Worm (Caenorhabditis elegans) whole organism, L2 larva: ENCODE results near the gene F47B7.2.
A peak's percentile ranks its signal among the peaks of the same experiment; 100 is the strongest.

Source experiments
- C34F6.9 ChIP-seq: fragments of 150-350 bp; optimal IDR thresholded peaks from 2 replicates; lab custom pipeline; 2014; ENCODE audit warnings: missing biosample characterization, missing genetic modification characterization
- F13H6.1 ChIP-seq: sonication (generic microtip); optimal IDR thresholded peaks from 2 replicates; lab custom pipeline; 2016; ENCODE audit warnings: missing genetic modification characterization, missing compliant biosample characterization
- R02D3.7 ChIP-seq: fragments of 150-350 bp; optimal IDR thresholded peaks from 2 replicates; lab custom pipeline; 2014; ENCODE audit warnings: missing biosample characterization, missing genetic modification characterization
- Y55F3AM.14 ChIP-seq: fragments of 200-800 bp; sonication (Bioruptor generic); optimal IDR thresholded peaks from 2 replicates; lab custom pipeline; 2018; ENCODE audit warnings: mild to moderate bottlenecking, missing genetic modification characterization, missing compliant biosample characterization
- ZK546.5 ChIP-seq: sonication (generic microtip); optimal IDR thresholded peaks from 2 replicates; lab custom pipeline; 2017; ENCODE audit warnings: missing biosample characterization, missing genetic modification characterization
- alr-1 ChIP-seq: fragments of 150-350 bp; optimal IDR thresholded peaks from 2 replicates; lab custom pipeline; 2014; ENCODE audit warnings: missing biosample characterization, missing genetic modification characterization
- aly-2 ChIP-seq: fragments of 150-350 bp; optimal IDR thresholded peaks from 2 replicates; lab custom pipeline; 2014; ENCODE audit warnings: missing biosample characterization, missing genetic modification characterization
- ama-1 ChIP-seq: fragments of 150-350 bp; optimal IDR thresholded peaks from 2 replicates; lab custom pipeline; 2018; ENCODE audit warnings: inconsistent platforms
- blmp-1 ChIP-seq: sonication (generic microtip); optimal IDR thresholded peaks from 2 replicates; lab custom pipeline; 2017; ENCODE audit warnings: missing genetic modification characterization, mild to moderate bottlenecking, missing compliant biosample characterization, antibody characterized with exemption, moderate library complexity; ENCODE audit not compliant: insufficient read depth
- ceh-16 ChIP-seq: fragments of 150-350 bp; optimal IDR thresholded peaks from 2 replicates; lab custom pipeline; 2014; ENCODE audit warnings: missing biosample characterization, missing genetic modification characterization
- ceh-82 ChIP-seq: fragments of 150-350 bp; optimal IDR thresholded peaks from 2 replicates; lab custom pipeline; 2014; ENCODE audit warnings: missing biosample characterization, missing genetic modification characterization
- crh-2 ChIP-seq: sonication (generic microtip); optimal IDR thresholded peaks from 2 replicates; lab custom pipeline; 2017; ENCODE audit warnings: missing biosample characterization, missing genetic modification characterization
- dmd-4 ChIP-seq: sonication (generic microtip); optimal IDR thresholded peaks from 2 replicates; lab custom pipeline; 2017; ENCODE audit warnings: missing biosample characterization, missing genetic modification characterization
- egl-27 ChIP-seq: sonication (generic microtip); optimal IDR thresholded peaks from 3 replicates; lab custom pipeline; 2017; ENCODE audit warnings: missing biosample characterization, missing genetic modification reagents, missing genetic modification characterization
- elt-1 ChIP-seq: fragments of 150-350 bp; optimal IDR thresholded peaks from 2 replicates; lab custom pipeline; 2014; ENCODE audit warnings: missing biosample characterization, missing genetic modification characterization
- elt-3 ChIP-seq: sonication (generic microtip); optimal IDR thresholded peaks from 2 replicates; lab custom pipeline; 2017; ENCODE audit warnings: missing biosample characterization, missing genetic modification characterization
- fos-1 ChIP-seq: fragments of 150-350 bp; optimal IDR thresholded peaks from 2 replicates; lab custom pipeline; 2014; ENCODE audit warnings: missing biosample characterization, missing genetic modification characterization
- gmeb-1 ChIP-seq: fragments of 150-350 bp; optimal IDR thresholded peaks from 2 replicates; lab custom pipeline; 2014; ENCODE audit warnings: missing biosample characterization, missing genetic modification characterization
- lin-11 ChIP-seq: fragments of 150-350 bp; sonication (generic microtip); optimal IDR thresholded peaks from 2 replicates; lab custom pipeline; 2014; ENCODE audit warnings: missing biosample characterization, missing genetic modification characterization, inconsistent platforms, mixed read lengths
- lin-13 ChIP-seq: fragments of 150-350 bp; optimal IDR thresholded peaks from 2 replicates; lab custom pipeline; 2014; ENCODE audit warnings: missing biosample characterization, missing genetic modification reagents, missing genetic modification characterization
- lin-39 ChIP-seq: fragments of 150-350 bp; optimal IDR thresholded peaks from 2 replicates; lab custom pipeline; 2014; ENCODE audit warnings: missing biosample characterization, missing genetic modification reagents, missing genetic modification characterization
- lsy-2 ChIP-seq, 2 experiments: fragments of 150-350 bp in 1 of 2; sonication (generic microtip) in 1 of 2; optimal IDR thresholded peaks; 2 replicates each; lab custom pipeline; 2014 to 2017; ENCODE audit warnings: missing biosample characterization in 2 of 2, missing genetic modification characterization in 2 of 2
- mab-5 ChIP-seq: fragments of 150-350 bp; optimal IDR thresholded peaks from 2 replicates; lab custom pipeline; 2014; ENCODE audit warnings: missing biosample characterization, missing genetic modification characterization
- mbf-1 ChIP-seq: sonication (generic microtip); optimal IDR thresholded peaks from 2 replicates; lab custom pipeline; 2017; ENCODE audit warnings: missing biosample characterization, missing genetic modification characterization
- mdl-1 ChIP-seq, 2 experiments: fragments of 150-350 bp in 1 of 2; sonication (generic microtip) in 1 of 2; optimal IDR thresholded peaks; 2 replicates each; lab custom pipeline; 2017; ENCODE audit warnings: missing biosample characterization in 2 of 2, missing genetic modification characterization in 2 of 2
- nhr-10 ChIP-seq: sonication (generic microtip); optimal IDR thresholded peaks from 2 replicates; lab custom pipeline; 2017; ENCODE audit warnings: missing biosample characterization, missing genetic modification characterization
- nhr-11 ChIP-seq: fragments of 150-350 bp; optimal IDR thresholded peaks from 2 replicates; lab custom pipeline; 2014; ENCODE audit warnings: missing biosample characterization, missing genetic modification characterization
- nhr-12 ChIP-seq: fragments of 150-350 bp; optimal IDR thresholded peaks from 2 replicates; lab custom pipeline; 2014; ENCODE audit warnings: missing biosample characterization, missing genetic modification characterization
- nhr-129 ChIP-seq: fragments of 150-350 bp; optimal IDR thresholded peaks from 2 replicates; lab custom pipeline; 2014; ENCODE audit warnings: missing biosample characterization, missing genetic modification characterization
- nhr-21 ChIP-seq: fragments of 150-350 bp; optimal IDR thresholded peaks from 2 replicates; lab custom pipeline; 2014; ENCODE audit warnings: missing biosample characterization, missing genetic modification characterization
- nhr-23 ChIP-seq: fragments of 150-350 bp; optimal IDR thresholded peaks from 2 replicates; lab custom pipeline; 2014; ENCODE audit warnings: missing biosample characterization, missing genetic modification reagents, missing genetic modification characterization
- nhr-237 ChIP-seq: fragments of 150-350 bp; optimal IDR thresholded peaks from 2 replicates; lab custom pipeline; 2014; ENCODE audit warnings: missing biosample characterization, missing genetic modification characterization
- nhr-25 ChIP-seq: fragments of 150-350 bp; sonication (generic microtip); optimal IDR thresholded peaks from 3 replicates; lab custom pipeline; 2014; ENCODE audit warnings: missing biosample characterization, missing genetic modification characterization
- nhr-6 ChIP-seq: fragments of 150-350 bp; optimal IDR thresholded peaks from 2 replicates; lab custom pipeline; 2014; ENCODE audit warnings: missing biosample characterization, missing genetic modification characterization
- nhr-77 ChIP-seq: fragments of 150-350 bp; optimal IDR thresholded peaks from 2 replicates; lab custom pipeline; 2014; ENCODE audit warnings: missing biosample characterization, missing genetic modification characterization
- peb-1 ChIP-seq: fragments of 150-350 bp; optimal IDR thresholded peaks from 2 replicates; lab custom pipeline; 2014; ENCODE audit warnings: missing biosample characterization, missing genetic modification characterization
- sem-4 ChIP-seq: fragments of 150-350 bp; optimal IDR thresholded peaks from 2 replicates; lab custom pipeline; 2014; ENCODE audit warnings: missing biosample characterization, missing genetic modification reagents, missing genetic modification characterization
- skn-1 ChIP-seq: sonication (generic microtip); optimal IDR thresholded peaks from 2 replicates; lab custom pipeline; 2017; ENCODE audit warnings: missing biosample characterization, missing genetic modification characterization
- sma-3 ChIP-seq: sonication (generic microtip); optimal IDR thresholded peaks from 2 replicates; lab custom pipeline; 2016; ENCODE audit warnings: missing genetic modification reagents, missing genetic modification characterization, missing compliant biosample characterization
- sma-9 ChIP-seq, 2 experiments: fragments of 150-350 bp in 1 of 2; sonication (generic microtip) in 1 of 2; optimal IDR thresholded peaks; 2 replicates each; lab custom pipeline; 2014 to 2016; ENCODE audit warnings: missing genetic modification characterization in 2 of 2, mild to moderate bottlenecking in 1 of 2, missing biosample characterization in 1 of 2, missing compliant biosample characterization in 1 of 2, missing genetic modification reagents in 1 of 2, moderate library complexity in 1 of 2
- snpc-4 ChIP-seq: fragments of 150-350 bp; optimal IDR thresholded peaks from 2 replicates; lab custom pipeline; 2014; ENCODE audit warnings: missing biosample characterization, missing genetic modification characterization
- unc-39 ChIP-seq: fragments of 150-350 bp; optimal IDR thresholded peaks from 2 replicates; lab custom pipeline; 2014; ENCODE audit warnings: missing biosample characterization, missing genetic modification characterization
- unc-55 ChIP-seq: fragments of 150-350 bp; sonication (generic microtip); optimal IDR thresholded peaks from 3 replicates; lab custom pipeline; 2014; ENCODE audit warnings: missing biosample characterization, missing genetic modification reagents, missing genetic modification characterization
- unc-62 ChIP-seq: fragments of 150-350 bp; optimal IDR thresholded peaks from 2 replicates; lab custom pipeline; 2014; ENCODE audit warnings: missing biosample characterization, missing genetic modification reagents, missing genetic modification characterization
- zag-1 ChIP-seq: fragments of 150-350 bp; optimal IDR thresholded peaks from 2 replicates; lab custom pipeline; 2014; ENCODE audit warnings: missing biosample characterization, missing genetic modification characterization
- ztf-1 ChIP-seq: fragments of 200-800 bp; sonication (Bioruptor generic); conservative IDR thresholded peaks from 2 replicates; pipeline ENCODE4 v1.3.6; 2022; ENCODE audit warnings: missing genetic modification characterization, missing compliant biosample characterization
- ztf-11 ChIP-seq: sonication (generic microtip); optimal IDR thresholded peaks from 2 replicates; lab custom pipeline; 2017; ENCODE audit warnings: missing biosample characterization, missing genetic modification characterization
- ztf-4 ChIP-seq: fragments of 150-350 bp; optimal IDR thresholded peaks from 2 replicates; lab custom pipeline; 2014; ENCODE audit warnings: missing biosample characterization, missing genetic modification characterization

F47B7.2 gene

ce11 chrX:3787431-3788076 lies 15.0 kb downstream of the F47B7.2 start, which contains the start of gene pmpl-1 (continued):
- TF ChIP-seq fos-1 (tag; lab: Kevin White, UChicago) (no peak), Y55F3AM.14 (no peak), nhr-237 (tag; lab: Kevin White, UChicago) (no peak), nhr-6 (tag; lab: Kevin White, UChicago) (no peak), ZK546.5 (tag; lab: Kevin White, UChicago) (no peak), crh-2 (tag; lab: Kevin White, UChicago) (peak; percentile 64), ztf-4 (tag; lab: Kevin White, UChicago) (no peak), nhr-25 (tag; lab: Kevin White, UChicago) (peak; percentile 95), ama-1 (no peak), mab-5 (tag; lab: Kevin White, UChicago) (no peak), lin-11 (tag; lab: Kevin White, UChicago) (peak; percentile 7), peb-1 (tag; lab: Kevin White, UChicago) (no peak), nhr-77 (tag; lab: Kevin White, UChicago) (no peak), C34F6.9 (tag; lab: Kevin White, UChicago) (peak; percentile 47), sem-4 (tag; lab: Kevin White, UChicago) (peak; percentile 41), dmd-4 (no peak)

DNA sequence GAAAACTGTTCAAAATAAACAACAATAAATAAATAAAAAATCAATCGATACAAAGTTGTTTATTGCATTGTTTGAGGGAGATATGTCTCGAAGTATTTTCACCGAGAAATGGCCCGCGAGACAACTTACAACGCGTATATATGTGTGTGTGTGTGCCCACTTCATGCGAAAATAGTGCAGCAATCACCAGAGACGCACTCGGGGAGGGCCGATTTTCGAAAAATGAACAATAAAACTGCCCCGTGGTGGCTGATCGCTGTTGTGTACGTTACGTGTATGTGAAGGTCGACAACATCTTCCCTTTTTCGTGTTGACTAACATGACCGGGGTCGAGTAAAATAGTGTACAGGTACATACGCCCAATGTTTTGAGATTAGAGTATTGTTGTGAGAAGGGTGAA lies 15.9 kb downstream of the F47B7.2 start:
- TF ChIP-seq lin-13 (GFP tag; lab: Kevin White, UChicago): no peak
- no peak for TF ChIP-seq ceh-82 (tag; lab: Kevin White, UChicago)
- TF ChIP-seq nhr-77 (tag; lab: Kevin White, UChicago): no peak
- no peak for TF ChIP-seq unc-62 (GFP tag; lab: Kevin White, UChicago)
- no peak for TF ChIP-seq peb-1 (tag; lab: Kevin White, UChicago)
- no peak for TF ChIP-seq unc-55 (GFP tag; lab: Kevin White, UChicago)
- no peak for TF ChIP-seq nhr-11
- no peak for TF ChIP-seq R02D3.7
- no peak for TF ChIP-seq zag-1 (tag; lab: Kevin White, UChicago)
- no peak for TF ChIP-seq unc-39 (tag; lab: Kevin White, UChicago)
- TF ChIP-seq crh-2 (tag; lab: Kevin White, UChicago): peak; percentile 74
- TF ChIP-seq ztf-4 (tag; lab: Kevin White, UChicago): peak; percentile 84
- TF ChIP-seq mab-5 (tag; lab: Kevin White, UChicago): no peak
- TF ChIP-seq nhr-6 (tag; lab: Kevin White, UChicago): peak; percentile 61
- TF ChIP-seq gmeb-1 (tag; lab: Kevin White, UChicago): peak; percentile 5
- no peak for TF ChIP-seq ZK546.5 (tag; lab: Kevin White, UChicago)
- peak; percentile 43 for TF ChIP-seq sem-4 (tag; lab: Kevin White, UChicago)
- peak; percentile 84 for TF ChIP-seq sma-3 (GFP tag; lab: Kevin White, UChicago)
- TF ChIP-seq ztf-1: no peak
- no peak for TF ChIP-seq blmp-1
- TF ChIP-seq fos-1 (tag; lab: Kevin White, UChicago): peak; percentile 32
- TF ChIP-seq nhr-10 (tag; lab: Kevin White, UChicago): no peak
- peak; percentile 78 for TF ChIP-seq sma-9 (GFP tag; optimal IDR thresholded peaks at IDR 0.05; lab: Kevin White, UChicago)
- TF ChIP-seq sma-9 (tag; optimal IDR thresholded peaks at IDR 0.05; lab: Kevin White, UChicago): no peak
- peak; percentile 29 for TF ChIP-seq C34F6.9 (tag; lab: Kevin White, UChicago)
- TF ChIP-seq nhr-12 (tag; lab: Kevin White, UChicago): no peak
- peak; percentile 52 for TF ChIP-seq ceh-16 (tag; lab: Kevin White, UChicago)
- TF ChIP-seq elt-3 (tag; lab: Kevin White, UChicago): no peak
- no peak for TF ChIP-seq nhr-23
- no peak for TF ChIP-seq snpc-4 (tag; lab: Kevin White, UChicago)
- no peak for TF ChIP-seq lin-11 (tag; lab: Kevin White, UChicago)
- TF ChIP-seq mdl-1 (tag; optimal IDR thresholded peaks at IDR 0.05; lab: Kevin White, UChicago): peak in 1 of 2 experiments; percentile 13
- no peak for TF ChIP-seq lin-39 (tag; lab: Kevin White, UChicago)
- TF ChIP-seq nhr-21 (tag; lab: Kevin White, UChicago): peak; percentile 67
- no peak for TF ChIP-seq skn-1 (tag; lab: Kevin White, UChicago)
- TF ChIP-seq ama-1: peak; percentile 92
- no peak for TF ChIP-seq nhr-237 (tag; lab: Kevin White, UChicago)
- TF ChIP-seq elt-1: no peak
- TF ChIP-seq alr-1 (tag; lab: Kevin White, UChicago): no peak
- TF ChIP-seq nhr-129 (tag; lab: Kevin White, UChicago): peak; percentile 90
- no peak for TF ChIP-seq egl-27 (tag; lab: Kevin White, UChicago)
- TF ChIP-seq F13H6.1 (tag; lab: Kevin White, UChicago): peak; percentile 68
- no peak for TF ChIP-seq dmd-4
- peak in 1 of 2 experiments; percentile 68 for TF ChIP-seq lsy-2 (tag; optimal IDR thresholded peaks at IDR 0.05; lab: Kevin White, UChicago)
- peak; percentile 93 for TF ChIP-seq nhr-25 (tag; lab: Kevin White, UChicago)
- TF ChIP-seq ztf-11 (tag; lab: Kevin White, UChicago): no peak
- no peak for TF ChIP-seq Y55F3AM.14
- no peak for TF ChIP-seq mbf-1 (tag; lab: Kevin White, UChicago)
- TF ChIP-seq aly-2 (tag; lab: Kevin White, UChicago): no peak
